Fruit fly (Drosophila melanogaster): ENCODE results near the gene TotA.

DNA sequence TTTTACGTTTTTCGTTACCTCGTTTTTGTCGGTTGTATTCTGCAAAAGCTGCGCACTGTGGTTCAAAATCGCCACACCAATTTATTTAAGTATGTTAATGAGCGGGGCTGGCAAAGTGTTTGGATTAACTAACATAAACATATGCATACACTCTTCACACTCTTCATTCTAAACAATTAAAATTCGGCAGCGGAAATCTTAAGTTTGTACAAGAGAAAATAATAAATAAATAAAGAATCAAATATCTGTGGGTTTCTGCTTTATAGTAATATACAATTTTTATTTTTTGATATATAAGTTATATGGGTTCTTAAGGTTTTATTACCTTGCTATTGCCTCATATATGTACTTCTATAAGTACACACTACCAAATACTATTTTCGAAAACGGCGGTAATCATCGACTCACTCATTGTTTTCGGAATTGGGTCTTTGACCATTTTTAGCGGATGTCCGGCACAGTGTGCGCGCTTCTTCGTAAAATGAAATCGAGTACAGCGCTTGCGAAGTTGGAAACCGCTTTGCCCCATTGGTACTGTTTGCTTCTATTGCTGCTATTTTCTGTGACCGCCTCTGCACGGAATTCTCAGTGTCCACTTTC is 34.5 kb upstream of the TotA start:
- no peak for TF ChIP-seq pan (optimal IDR thresholded peaks at IDR 0.05)
- no peak for TF ChIP-seq psq (optimal IDR thresholded peaks at IDR 0.05)
- no peak for TF ChIP-seq usp (GFP tag; optimal IDR thresholded peaks at IDR 0.05)
- no peak for TF ChIP-seq Dll (optimal IDR thresholded peaks at IDR 0.05)
- TF ChIP-seq CG8478 (optimal IDR thresholded peaks at IDR 0.05), result no peak

Data from whole organism.